Fruit fly (Drosophila melanogaster) whole organism, pupa: ENCODE measurements around the gene CG9132.

Experiments used
- CG10348 ChIP-seq: fragments of 200-800 bp; sonication (Bioruptor generic); IDR thresholded peaks from 2 replicates; pipeline ENCODE4 v1.3.6; 2022; ENCODE audit warnings: missing biosample characterization, missing genetic modification characterization
- CG13204 ChIP-seq: fragments of 200-800 bp; sonication (Bioruptor generic); optimal IDR thresholded peaks from 2 replicates; lab custom pipeline; 2018; ENCODE audit warnings: missing biosample characterization, mild to moderate bottlenecking, missing genetic modification characterization, moderate library complexity
- CG14655 ChIP-seq: fragments of 200-800 bp; sonication (Bioruptor generic); optimal IDR thresholded peaks from 3 replicates; lab custom pipeline; 2017; ENCODE audit warnings: mild to moderate bottlenecking, missing biosample characterization, missing genetic modification reagents, missing genetic modification characterization
- CG15710 ChIP-seq: fragments of 200-800 bp; sonication (Bioruptor generic); optimal IDR thresholded peaks from 2 replicates; lab custom pipeline; 2018; ENCODE audit warnings: missing biosample characterization, mild to moderate bottlenecking, missing genetic modification characterization, moderate library complexity
- CG8159 ChIP-seq: fragments of 200-800 bp; sonication (Bioruptor generic); optimal IDR thresholded peaks from 3 replicates; lab custom pipeline; 2018; ENCODE audit warnings: missing biosample characterization, mild to moderate bottlenecking, missing genetic modification characterization, moderate library complexity
- CG8301 ChIP-seq: fragments of 200-800 bp; sonication (Bioruptor generic); optimal IDR thresholded peaks from 2 replicates; lab custom pipeline; 2018; ENCODE audit warnings: missing biosample characterization, mild to moderate bottlenecking, missing genetic modification characterization
- CG9948 ChIP-seq: fragments of 200-800 bp; sonication (Bioruptor generic); optimal IDR thresholded peaks from 2 replicates; lab custom pipeline; 2018; ENCODE audit warnings: missing biosample characterization, mild to moderate bottlenecking, missing genetic modification characterization, moderate library complexity
- Ets98B ChIP-seq: fragments of 200-800 bp; sonication (Bioruptor generic); IDR thresholded peaks from 2 replicates; pipeline ENCODE4 v1.3.6; 2022; ENCODE audit warnings: missing biosample characterization, missing genetic modification characterization
- Pif1A ChIP-seq: fragments of 200-800 bp; sonication (Bioruptor generic); optimal IDR thresholded peaks from 3 replicates; lab custom pipeline; 2016; ENCODE audit warnings: missing biosample characterization, missing genetic modification characterization
- Snoo ChIP-seq: fragments of 200-800 bp; sonication (Bioruptor generic); optimal IDR thresholded peaks from 3 replicates; lab custom pipeline; 2017; ENCODE audit warnings: missing biosample characterization, mild to moderate bottlenecking, missing genetic modification characterization, inconsistent platforms

dm6 chrX:16829439-16830028 lies 29.0 kb upstream of the CG9132 start:
- TF ChIP-seq CG13204 (GFP tag; lab: Kevin White, UChicago) (no peak), CG8301 (peak; percentile 26), Pif1A (GFP tag; lab: Kevin White, UChicago) (no peak), Ets98B (GFP tag; lab: Robert Waterston, UW) (no peak; the same call in 1 of the 2 replicates), CG14655 (peak; percentile 20), CG8159 (tag; lab: Kevin White, UChicago) (peak; percentile 51), Snoo (tag; lab: Kevin White, UChicago) (no peak), CG9948 (tag; lab: Kevin White, UChicago) (peak; percentile 46), CG15710 (peak; percentile 24), CG10348 (GFP tag; lab: Robert Waterston, UW) (no peak)
